Worm (Caenorhabditis elegans) whole organism, mixed stage, embryonic: ENCODE measurements around the gene glb-23.

ENCODE experiments used
- M03D4.4 ChIP-seq: sonication (generic microtip); optimal IDR thresholded peaks from 2 replicates; lab custom pipeline; 2017; ENCODE audit warnings: mild to moderate bottlenecking, missing genetic modification characterization, missing compliant biosample characterization
- bed-3 ChIP-seq: fragments of 200-800 bp; sonication (Bioruptor generic); optimal IDR thresholded peaks from 3 replicates; lab custom pipeline; 2018; ENCODE audit warnings: mild to moderate bottlenecking, missing genetic modification characterization, moderate library complexity, missing compliant biosample characterization
- blmp-1 ChIP-seq: fragments of 150-350 bp; optimal IDR thresholded peaks from 2 replicates; lab custom pipeline; 2014; ENCODE audit warnings: missing biosample characterization, missing genetic modification characterization
- ceh-39 ChIP-seq: fragments of 150-350 bp; optimal IDR thresholded peaks from 2 replicates; lab custom pipeline; 2014; ENCODE audit warnings: missing biosample characterization, missing genetic modification characterization
- ceh-43 ChIP-seq: fragments of 200-800 bp; sonication (Bioruptor generic); optimal IDR thresholded peaks from 2 replicates; lab custom pipeline; 2018; ENCODE audit warnings: mild to moderate bottlenecking, missing genetic modification characterization, moderate library complexity, missing compliant biosample characterization
- ceh-83 ChIP-seq: fragments of 200-800 bp; sonication (Bioruptor generic); optimal IDR thresholded peaks from 2 replicates; lab custom pipeline; 2018; ENCODE audit warnings: mild to moderate bottlenecking, missing genetic modification characterization, missing compliant biosample characterization
- ces-1 ChIP-seq: fragments of 150-350 bp; optimal IDR thresholded peaks from 2 replicates; lab custom pipeline; 2014; ENCODE audit warnings: missing biosample characterization, missing genetic modification reagents, missing genetic modification characterization
- cnd-1 ChIP-seq: fragments of 200-800 bp; sonication (Bioruptor generic); optimal IDR thresholded peaks from 2 replicates; lab custom pipeline; 2018; ENCODE audit warnings: mild to moderate bottlenecking, missing genetic modification characterization, missing compliant biosample characterization
- drap-1 ChIP-seq: fragments of 200-800 bp; sonication (Bioruptor generic); optimal IDR thresholded peaks from 3 replicates; lab custom pipeline; 2018; ENCODE audit warnings: mild to moderate bottlenecking, missing genetic modification characterization, missing compliant biosample characterization
- elt-1 ChIP-seq: sonication (generic microtip); optimal IDR thresholded peaks from 2 replicates; lab custom pipeline; 2017; ENCODE audit warnings: missing genetic modification characterization, mild to moderate bottlenecking, missing compliant biosample characterization, antibody characterized with exemption, moderate library complexity, borderline replicate concordance; ENCODE audit not compliant: insufficient read depth
- elt-3 ChIP-seq: fragments of 150-350 bp; optimal IDR thresholded peaks from 2 replicates; lab custom pipeline; 2014; ENCODE audit warnings: missing biosample characterization, missing genetic modification characterization
- flh-1 ChIP-seq: fragments of 200-800 bp; sonication (Bioruptor generic); optimal IDR thresholded peaks from 2 replicates; lab custom pipeline; 2018; ENCODE audit warnings: mild to moderate bottlenecking, missing genetic modification characterization, moderate library complexity, missing compliant biosample characterization
- ham-2 ChIP-seq: fragments of 200-800 bp; sonication (Bioruptor generic); optimal IDR thresholded peaks from 2 replicates; lab custom pipeline; 2018; ENCODE audit warnings: mild to moderate bottlenecking, missing genetic modification characterization, missing compliant biosample characterization
- hlh-1 ChIP-seq: fragments of 150-350 bp; optimal IDR thresholded peaks from 2 replicates; lab custom pipeline; 2014; ENCODE audit warnings: missing biosample characterization, missing genetic modification reagents, missing genetic modification characterization
- lin-13 ChIP-seq: fragments of 150-350 bp; optimal IDR thresholded peaks from 2 replicates; lab custom pipeline; 2014; ENCODE audit warnings: missing biosample characterization, missing genetic modification characterization
- lin-32 ChIP-seq: fragments of 200-800 bp; sonication (Bioruptor generic); optimal IDR thresholded peaks from 2 replicates; lab custom pipeline; 2018; ENCODE audit warnings: mild to moderate bottlenecking, missing genetic modification characterization, missing compliant biosample characterization
- lsy-2 ChIP-seq: fragments of 150-350 bp; optimal IDR thresholded peaks from 2 replicates; lab custom pipeline; 2014; ENCODE audit warnings: missing biosample characterization, missing genetic modification characterization
- mab-5 ChIP-seq: fragments of 150-350 bp; optimal IDR thresholded peaks from 2 replicates; lab custom pipeline; 2014; ENCODE audit warnings: missing biosample characterization, missing genetic modification characterization
- mep-1 ChIP-seq: fragments of 150-350 bp; optimal IDR thresholded peaks from 2 replicates; lab custom pipeline; 2017; ENCODE audit warnings: missing biosample characterization, missing genetic modification reagents, missing genetic modification characterization, inconsistent platforms
- mls-2 ChIP-seq: sonication (generic microtip); optimal IDR thresholded peaks from 2 replicates; lab custom pipeline; 2016; ENCODE audit warnings: mild to moderate bottlenecking, missing genetic modification characterization, moderate library complexity, missing compliant biosample characterization
- nhr-12 ChIP-seq: fragments of 150-350 bp; optimal IDR thresholded peaks from 2 replicates; lab custom pipeline; 2014; ENCODE audit warnings: missing biosample characterization, missing genetic modification characterization
- nhr-237 ChIP-seq: fragments of 150-350 bp; optimal IDR thresholded peaks from 2 replicates; lab custom pipeline; 2014; ENCODE audit warnings: missing biosample characterization, missing genetic modification characterization
- nhr-76 ChIP-seq: sonication (generic microtip); optimal IDR thresholded peaks from 2 replicates; lab custom pipeline; 2017; ENCODE audit warnings: missing biosample characterization, missing genetic modification characterization
- pha-4 ChIP-seq: fragments of 150-350 bp; optimal IDR thresholded peaks from 2 replicates; lab custom pipeline; 2018; ENCODE audit warnings: missing biosample characterization, missing genetic modification reagents, missing genetic modification characterization
- sem-2 ChIP-seq: fragments of 200-800 bp; sonication (Bioruptor generic); optimal IDR thresholded peaks from 2 replicates; lab custom pipeline; 2018; ENCODE audit warnings: mild to moderate bottlenecking, missing genetic modification characterization, missing compliant biosample characterization
- snpc-4 ChIP-seq: fragments of 150-350 bp; optimal IDR thresholded peaks from 2 replicates; lab custom pipeline; 2014; ENCODE audit warnings: missing biosample characterization, missing genetic modification characterization
- sptf-1 ChIP-seq: sonication (generic microtip); optimal IDR thresholded peaks from 2 replicates; lab custom pipeline; 2017; ENCODE audit warnings: mild to moderate bottlenecking, missing genetic modification characterization, moderate library complexity, missing compliant biosample characterization
- tbx-8 ChIP-seq: fragments of 200-800 bp; sonication (Bioruptor generic); optimal IDR thresholded peaks from 2 replicates; lab custom pipeline; 2018; ENCODE audit warnings: mild to moderate bottlenecking, missing genetic modification characterization, moderate library complexity, missing compliant biosample characterization
- unc-120 ChIP-seq: sonication (generic microtip); optimal IDR thresholded peaks from 2 replicates; lab custom pipeline; 2017; ENCODE audit warnings: missing genetic modification characterization, missing compliant biosample characterization; ENCODE audit not compliant: poor library complexity, severe bottlenecking
- unc-39 ChIP-seq: fragments of 150-350 bp; optimal IDR thresholded peaks from 2 replicates; lab custom pipeline; 2014; ENCODE audit warnings: missing biosample characterization, missing genetic modification characterization
- unc-62 ChIP-seq: fragments of 150-350 bp; optimal IDR thresholded peaks from 2 replicates; lab custom pipeline; 2014; ENCODE audit warnings: missing biosample characterization, missing genetic modification reagents, missing genetic modification characterization
- zip-8 ChIP-seq: fragments of 150-350 bp; optimal IDR thresholded peaks from 2 replicates; lab custom pipeline; 2014; ENCODE audit warnings: missing biosample characterization, missing genetic modification characterization
- ztf-11 ChIP-seq: fragments of 150-350 bp; optimal IDR thresholded peaks from 2 replicates; lab custom pipeline; 2014; ENCODE audit warnings: missing biosample characterization, missing genetic modification characterization

The glb-23 gene

ce11 chrIV:7186756-7187155 lies 32.5 kb downstream of the glb-23 start, which contains the start of gene str-249:
TSS of gene str-249 (minus strand) at chrIV:7186856.
- TF ChIP-seq ceh-43 (no peak), nhr-76 (tag; lab: Kevin White, UChicago) (no peak), ces-1 (GFP tag; lab: Kevin White, UChicago) (no peak), nhr-237 (tag; lab: Kevin White, UChicago) (no peak), ztf-11 (tag; lab: Kevin White, UChicago) (no peak), unc-120 (tag; lab: Kevin White, UChicago) (no peak), ceh-83 (GFP tag; lab: Kevin White, UChicago) (no peak), zip-8 (tag; lab: Kevin White, UChicago) (no peak), lin-32 (GFP tag; lab: Kevin White, UChicago) (no peak), drap-1 (GFP tag; lab: Kevin White, UChicago) (no peak), flh-1 (GFP tag; lab: Kevin White, UChicago) (no peak), cnd-1 (tag; lab: Kevin White, UChicago) (no peak), elt-1 (tag; lab: Kevin White, UChicago) (no peak), sem-2 (GFP tag; lab: Kevin White, UChicago) (no peak), ham-2 (GFP tag; lab: Kevin White, UChicago) (no peak), snpc-4 (tag; lab: Kevin White, UChicago) (no peak), lin-13 (tag; lab: Kevin White, UChicago) (no peak), mab-5 (tag; lab: Kevin White, UChicago) (no peak), lsy-2 (no peak), sptf-1 (tag; lab: Kevin White, UChicago) (no peak)

ce11 chrIV:7184597-7184996 lies 34.7 kb downstream of the glb-23 start, which contains the start of gene clec-179:
TSS of gene clec-179 (minus strand) at chrIV:7184697.
- no peak for TF ChIP-seq nhr-12 (tag; lab: Kevin White, UChicago)
- TF ChIP-seq nhr-237 (tag; lab: Kevin White, UChicago) = no peak
- TF ChIP-seq ceh-83 (GFP tag; lab: Kevin White, UChicago) = no peak
- TF ChIP-seq ham-2 (GFP tag; lab: Kevin White, UChicago) = no peak
- no peak for TF ChIP-seq M03D4.4
- no peak for TF ChIP-seq flh-1 (GFP tag; lab: Kevin White, UChicago)
- no peak for TF ChIP-seq sptf-1 (tag; lab: Kevin White, UChicago)
- TF ChIP-seq mep-1 = no peak
- TF ChIP-seq nhr-76 (tag; lab: Kevin White, UChicago) = no peak
- TF ChIP-seq tbx-8 = no peak
- TF ChIP-seq lin-32 (GFP tag; lab: Kevin White, UChicago) = no peak
- TF ChIP-seq ztf-11 (tag; lab: Kevin White, UChicago) = no peak
- TF ChIP-seq unc-120 (tag; lab: Kevin White, UChicago) = no peak
- no peak for TF ChIP-seq lsy-2
- TF ChIP-seq elt-3 (tag; lab: Kevin White, UChicago) = no peak
- TF ChIP-seq drap-1 (GFP tag; lab: Kevin White, UChicago) = no peak
- TF ChIP-seq mls-2 (tag; lab: Kevin White, UChicago) = no peak
- TF ChIP-seq hlh-1 = no peak
- TF ChIP-seq, all 35 proteins: peak for 0

- TF ChIP-seq ceh-43 (no peak), cnd-1 (tag; lab: Kevin White, UChicago) (no peak), ham-2 (GFP tag; lab: Kevin White, UChicago) (no peak), lsy-2 (no peak), zip-8 (tag; lab: Kevin White, UChicago) (no peak), sem-2 (GFP tag; lab: Kevin White, UChicago) (no peak), snpc-4 (tag; lab: Kevin White, UChicago) (no peak), bed-3 (GFP tag; lab: Kevin White, UChicago) (no peak), pha-4 (tag; lab: Kevin White, UChicago) (no peak)
These were observed 36.5 kb downstream of the glb-23 start for ce11 chrIV:7182818-7183217.

ce11 chrIV:7180304-7180703 lies 39.0 kb downstream of the glb-23 start, which contains the start of gene cest-10:
TSS of gene cest-10 (plus strand) at chrIV:7180557.
- no peak for TF ChIP-seq zip-8 (tag; lab: Kevin White, UChicago)
- no peak for TF ChIP-seq cnd-1 (tag; lab: Kevin White, UChicago)
- TF ChIP-seq nhr-12 (tag; lab: Kevin White, UChicago) = no peak
- no peak for TF ChIP-seq mls-2 (tag; lab: Kevin White, UChicago)
- no peak for TF ChIP-seq lsy-2
- no peak for TF ChIP-seq unc-62 (GFP tag; lab: Kevin White, UChicago)
- TF ChIP-seq ceh-39 (tag; lab: Kevin White, UChicago) = no peak
- TF ChIP-seq blmp-1 (tag; lab: Kevin White, UChicago) = no peak
- TF ChIP-seq ham-2 (GFP tag; lab: Kevin White, UChicago) = no peak
- no peak for TF ChIP-seq nhr-237 (tag; lab: Kevin White, UChicago)
- no peak for TF ChIP-seq ceh-83 (GFP tag; lab: Kevin White, UChicago)
- TF ChIP-seq elt-1 (tag; lab: Kevin White, UChicago) = no peak
- no peak for TF ChIP-seq M03D4.4
- TF ChIP-seq mep-1 = no peak
- TF ChIP-seq unc-120 (tag; lab: Kevin White, UChicago) = no peak
- TF ChIP-seq snpc-4 (tag; lab: Kevin White, UChicago) = no peak
- no peak for TF ChIP-seq unc-39 (tag; lab: Kevin White, UChicago)
- no peak for TF ChIP-seq sem-2 (GFP tag; lab: Kevin White, UChicago)
